Fruit fly (Drosophila melanogaster) S2 (cell line): Measurements from ENCODE around the gene Ipp.

Experiments used
- CG8478 ChIP-seq: fragments of >200 bp; optimal IDR thresholded peaks from 2 replicates; lab custom pipeline; 2018
- CTCF ChIP-seq, 2 experiments: fragments of >200 bp; optimal IDR thresholded peaks; 2 replicates each; lab custom pipeline; 2018

dm6 chr3R:14008854-14009253 lies 50.3 kb downstream of the Ipp start:
- TF ChIP-seq CTCF (optimal IDR thresholded peaks at IDR 0.05; lab: Kevin White, UChicago) (no peak), CG8478 (lab: Kevin White, UChicago) (no peak)
